Fruit fly (Drosophila melanogaster): Measurements from ENCODE around the gene MICU1.

The MICU1 gene

dm6 chr2L:7148086-7148485 lies 33.9 kb upstream of the MICU1 start (continued):
- TF ChIP-seq twi (tag; optimal IDR thresholded peaks at IDR 0.05) (peak; percentile 49), amos (GFP tag; IDR thresholded peaks at IDR 0.05; ENCODE audit: partially characterized antibody) (no peak), CG32772 (GFP tag; IDR thresholded peaks at IDR 0.05) (peak; percentile 73), CG9437 (GFP tag; optimal IDR thresholded peaks at IDR 0.05) (peak; percentile 78), HLH54F (GFP tag; optimal IDR thresholded peaks at IDR 0.05) (peak; percentile 48), Max (GFP tag; optimal IDR thresholded peaks at IDR 0.05) (peak; percentile 9), Sry-β (GFP tag; optimal IDR thresholded peaks at IDR 0.05) (no peak), CG12104 (GFP tag; optimal IDR thresholded peaks at IDR 0.05) (peak; percentile 29), CG17912 (GFP tag; optimal IDR thresholded peaks at IDR 0.05) (no peak), lbe (GFP tag; optimal IDR thresholded peaks at IDR 0.05) (no peak), pum (GFP tag; optimal IDR thresholded peaks at IDR 0.05) (peak; percentile 73), nerfin-2 (GFP tag; IDR thresholded peaks at IDR 0.05; ENCODE audit: partially characterized antibody) (no peak), CG6689 (GFP tag; IDR thresholded peaks at IDR 0.05) (peak; percentile 70), maf-S (GFP tag; optimal IDR thresholded peaks at IDR 0.05) (peak; percentile 45), phol (tag; optimal IDR thresholded peaks at IDR 0.05) (peak; percentile 86), Drgx (GFP tag; IDR thresholded peaks at IDR 0.05) (peak; percentile 74), CG34376 (GFP tag; optimal IDR thresholded peaks at IDR 0.05) (no peak), Bdp1 (GFP tag; optimal IDR thresholded peaks at IDR 0.05) (peak; percentile 53), Elba2 (GFP tag; optimal IDR thresholded peaks at IDR 0.05) (peak; percentile 21), chif (GFP tag; optimal IDR thresholded peaks at IDR 0.05) (peak; percentile 72 to 83), cato (GFP tag; optimal IDR thresholded peaks at IDR 0.05; ENCODE audit: borderline replicate concordance) (peak; percentile 47), jumu (GFP tag; optimal IDR thresholded peaks at IDR 0.05) (peak; percentile 72), ham (GFP tag; IDR thresholded peaks at IDR 0.05) (no peak), ab (GFP tag; optimal IDR thresholded peaks at IDR 0.05) (peak; percentile 3), tin (GFP tag; optimal IDR thresholded peaks at IDR 0.05) (peak; percentile 60), fd96Cb (tag; optimal IDR thresholded peaks at IDR 0.05) (peak; percentile 82), CG13624 (GFP tag; optimal IDR thresholded peaks at IDR 0.05) (peak; percentile 30), CG33213 (GFP tag; optimal IDR thresholded peaks at IDR 0.05) (peak; percentile 8), MTF-1 (GFP tag; optimal IDR thresholded peaks at IDR 0.05; ENCODE audit: borderline replicate concordance) (no peak), CG6791 (GFP tag; IDR thresholded peaks at IDR 0.05; ENCODE audit: partially characterized antibody) (no peak), Chrac-16 (GFP tag; optimal IDR thresholded peaks at IDR 0.05) (peak; percentile 72), CG15011 (GFP tag; optimal IDR thresholded peaks at IDR 0.05) (peak; percentile 16), Awh (GFP tag; IDR thresholded peaks at IDR 0.05) (peak; percentile 35), cg (GFP tag; optimal IDR thresholded peaks at IDR 0.05) (no peak), bab2 (GFP tag; optimal IDR thresholded peaks at IDR 0.05) (peak; percentile 69), bowl (GFP tag; IDR thresholded peaks at IDR 0.05) (no peak), CG17802 (tag; optimal IDR thresholded peaks at IDR 0.05) (peak; percentile 27), pita (GFP tag; optimal IDR thresholded peaks at IDR 0.05) (no peak), danr (GFP tag; IDR thresholded peaks at IDR 0.05) (no peak), NK7.1 (GFP tag; optimal IDR thresholded peaks at IDR 0.05) (peak; percentile 54), Optix (GFP tag; IDR thresholded peaks at IDR 0.05) (no peak), Pdp1 (GFP tag; optimal IDR thresholded peaks at IDR 0.05) (peak; percentile 57 to 73), lmd (GFP tag; IDR thresholded peaks at IDR 0.05) (peak; percentile 73), CG32532 (GFP tag; IDR thresholded peaks at IDR 0.05) (no peak), CG1602 (GFP tag; optimal IDR thresholded peaks at IDR 0.05) (peak; percentile 68), peb (GFP tag; IDR thresholded peaks at IDR 0.05) (peak; percentile 68), trh (GFP tag; optimal IDR thresholded peaks at IDR 0.05) (peak; percentile 38), BtbVII (GFP tag; optimal IDR thresholded peaks at IDR 0.05) (peak; percentile 52), org-1 (GFP tag; optimal IDR thresholded peaks at IDR 0.05) (peak; percentile 78), Hr3 (GFP tag; optimal IDR thresholded peaks at IDR 0.05) (peak; percentile 70), E2f2 (GFP tag; IDR thresholded peaks at IDR 0.05) (peak; percentile 46), stwl (tag; optimal IDR thresholded peaks at IDR 0.05) (peak; percentile 20)
